Fruit fly (Drosophila melanogaster) Kc167 (cell line): Measurements from ENCODE around the gene Mbs.

ENCODE experiments used
- Myc ChIP-seq: fragments of >200 bp; optimal IDR thresholded peaks from 2 replicates; lab custom pipeline; 2017; ENCODE audit warnings: missing external identifiers
- Sin3A ChIP-seq: fragments of >200 bp; optimal IDR thresholded peaks from 2 replicates; lab custom pipeline; 2018; ENCODE audit warnings: missing external identifiers
- h ChIP-seq: fragments of >200 bp; optimal IDR thresholded peaks from 3 replicates; lab custom pipeline; 2018; ENCODE audit warnings: missing external identifiers
- insv ChIP-seq: fragments of >200 bp; optimal IDR thresholded peaks from 3 replicates; lab custom pipeline; 2018; ENCODE audit warnings: missing external identifiers
- psq ChIP-seq: fragments of >200 bp; optimal IDR thresholded peaks from 2 replicates; lab custom pipeline; 2017; ENCODE audit warnings: missing external identifiers
- ttk ChIP-seq: sonication (Bioruptor generic); optimal IDR thresholded peaks from 2 replicates; lab custom pipeline; 2017; ENCODE audit warnings: missing external identifiers

DNA sequence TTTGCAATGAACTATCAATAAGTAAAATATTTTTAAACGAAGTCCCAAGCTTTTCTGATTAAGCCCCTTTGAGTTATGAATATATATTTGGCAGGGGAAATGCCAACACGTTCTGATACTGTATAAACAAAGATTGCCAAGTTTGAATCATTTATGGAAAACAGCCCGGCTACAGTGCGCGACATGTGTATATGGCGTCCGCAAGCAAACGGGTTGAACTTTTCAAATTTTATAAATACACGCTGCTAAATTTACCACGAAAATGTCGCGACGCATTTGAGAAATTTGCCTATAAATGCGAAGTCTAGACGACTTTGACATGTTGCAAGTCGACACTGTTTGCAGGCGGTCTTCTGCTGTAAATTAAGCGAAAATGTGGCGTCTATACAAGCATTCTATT is 3.7 kb upstream of the Mbs start:
- TF ChIP-seq ttk (lab: Kevin White, UChicago) (no peak), Myc (lab: Kevin White, UChicago) (no peak), psq (lab: Kevin White, UChicago) (no peak), insv (no peak), h (no peak), Sin3A (lab: Kevin White, UChicago) (no peak)
